Fruit fly (Drosophila melanogaster): ENCODE results near the gene Ubr3.

DNA sequence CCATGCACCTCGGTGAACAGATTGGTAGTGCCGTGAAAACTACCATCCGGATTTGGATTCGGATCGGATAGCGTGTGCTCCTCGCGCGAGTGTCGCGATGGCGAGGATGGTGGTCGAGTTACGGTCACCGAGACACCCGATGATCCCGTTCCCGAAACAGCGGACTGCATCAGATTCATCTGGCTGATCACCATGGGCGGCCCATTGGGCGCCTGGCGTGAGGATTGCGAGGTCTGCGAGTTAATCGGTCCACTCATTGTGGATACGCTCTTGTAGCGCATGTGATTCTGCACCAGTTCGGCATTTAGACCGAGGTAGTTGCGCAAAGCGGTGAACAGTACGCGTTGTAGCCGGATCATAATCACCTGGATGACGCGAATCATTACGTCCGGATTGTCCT lies 28.0 kb downstream of the Ubr3 start, which contains the start of gene sn:
- no peak for TF ChIP-seq Dll (optimal IDR thresholded peaks at IDR 0.05)
- no peak for TF ChIP-seq CG8478 (optimal IDR thresholded peaks at IDR 0.05)

Data from whole organism.